Worm (Caenorhabditis elegans) whole organism, L1 larva: Measurements from ENCODE around the gene rab-19.
A peak's percentile ranks its signal among the peaks of the same experiment; 100 is the strongest.

Experiments used
- C16A3.4 ChIP-seq: fragments of 150-350 bp; optimal IDR thresholded peaks from 2 replicates; lab custom pipeline; 2014; ENCODE audit warnings: missing biosample characterization, missing genetic modification characterization
- pax-3 ChIP-seq: fragments of 200-800 bp; sonication (Bioruptor generic); optimal IDR thresholded peaks from 2 replicates; lab custom pipeline; 2018; ENCODE audit warnings: mild to moderate bottlenecking, missing genetic modification characterization, moderate library complexity, missing compliant biosample characterization

- TF ChIP-seq pax-3 (peak; percentile 31), C16A3.4 (peak; percentile 94)
These were observed 1.9 kb upstream of the rab-19 start, which contains the start of the genes Y62E10A.20, Y62E10A.23 and mdt-9 for ce11 chrIV:13386043-13386442.
